Worm (Caenorhabditis elegans): ENCODE results near the gene F35H12.5.
A peak's percentile ranks its signal among the peaks of the same experiment; 100 is the strongest.

F35H12.5 gene

ce11 chrX:871957-872715, 46.1 kb upstream of the F35H12.5 start, which contains the start of gene F56F10.1:
Gene F56F10.1 (plus strand): TSS chrX:872603.
- 0 out of 2 replicates have a peak, but pooled peaks have one; percentile 27 for TF ChIP-seq lin-26 (GFP tag; IDR thresholded peaks at IDR 0.05)
- TF ChIP-seq snpc-3.4 (tag; optimal IDR thresholded peaks at IDR 0.05): no peak
- TF ChIP-seq snpc-4 (GFP tag; optimal IDR thresholded peaks at IDR 0.05): peak; percentile 35
- peak; percentile 20 to 93 (median 72) for TF ChIP-seq snpc-4 (tag; optimal IDR thresholded peaks at IDR 0.05)
- 0 out of 2 replicates have a peak, but pooled peaks have one; percentile 39 for TF ChIP-seq F39B2.1 (GFP tag; IDR thresholded peaks at IDR 0.05)
- TF ChIP-seq lin-40 (tag; optimal IDR thresholded peaks at IDR 0.05): no peak
- no peak for TF ChIP-seq ztf-22 (GFP tag; optimal IDR thresholded peaks at IDR 0.05)
- no peak for TF ChIP-seq F49E8.2 (tag; optimal IDR thresholded peaks at IDR 0.05; ENCODE audit: insufficient read depth)
- no peak for TF ChIP-seq Y79H2A.3 (GFP tag; conservative IDR thresholded peaks at IDR 0.05)
- TF ChIP-seq attf-3 (GFP tag; conservative IDR thresholded peaks at IDR 0.05): no peak
- no peak for TF ChIP-seq mes-4 (tag; optimal IDR thresholded peaks at IDR 0.05)
- peak; percentile 87 for TF ChIP-seq zfh-2 (GFP tag; conservative IDR thresholded peaks at IDR 0.05)
- TF ChIP-seq F52B5.7 (tag; optimal IDR thresholded peaks at IDR 0.05): no peak
- no peak for TF ChIP-seq ama-1 (optimal IDR thresholded peaks at IDR 0.05)
- no peak for TF ChIP-seq ama-1 (GFP tag; optimal IDR thresholded peaks at IDR 0.05)
- TF ChIP-seq hmg-1.2 (GFP tag; IDR thresholded peaks at IDR 0.05): peak; percentile 43
- peak; percentile 32 for TF ChIP-seq nhr-80 (tag; optimal IDR thresholded peaks at IDR 0.05)

- TF ChIP-seq snpc-1.1 (tag; optimal IDR thresholded peaks at IDR 0.05; ENCODE audit: insufficient read depth) (no peak), snpc-3.4 (tag; optimal IDR thresholded peaks at IDR 0.05) (no peak), tbx-9 (tag; optimal IDR thresholded peaks at IDR 0.05; ENCODE audit: borderline replicate concordance) (no peak), lin-26 (GFP tag; IDR thresholded peaks at IDR 0.05) (no peak), hmg-1.2 (GFP tag; IDR thresholded peaks at IDR 0.05) (no peak), mes-4 (tag; optimal IDR thresholded peaks at IDR 0.05) (no peak), F57A8.1 (GFP tag; optimal IDR thresholded peaks at IDR 0.05) (no peak), hrde-1 (tag; optimal IDR thresholded peaks at IDR 0.05; ENCODE audit: borderline replicate concordance) (no peak), Y79H2A.3 (GFP tag; conservative IDR thresholded peaks at IDR 0.05) (no peak), unc-62 (GFP tag; optimal IDR thresholded peaks at IDR 0.05) (no peak), nfya-2 (GFP tag; IDR thresholded peaks at IDR 0.05) (no peak), ceh-40 (GFP tag; IDR thresholded peaks at IDR 0.05) (no peak), rpc-1 (optimal IDR thresholded peaks at IDR 0.05) (no peak), rpc-1 (tag; optimal IDR thresholded peaks at IDR 0.05) (no peak), B0019.2 (GFP tag; conservative IDR thresholded peaks at IDR 0.05) (no peak)
Measured at ce11 chrX:873634-874033, 44.6 kb upstream of the F35H12.5 start.

DNA sequence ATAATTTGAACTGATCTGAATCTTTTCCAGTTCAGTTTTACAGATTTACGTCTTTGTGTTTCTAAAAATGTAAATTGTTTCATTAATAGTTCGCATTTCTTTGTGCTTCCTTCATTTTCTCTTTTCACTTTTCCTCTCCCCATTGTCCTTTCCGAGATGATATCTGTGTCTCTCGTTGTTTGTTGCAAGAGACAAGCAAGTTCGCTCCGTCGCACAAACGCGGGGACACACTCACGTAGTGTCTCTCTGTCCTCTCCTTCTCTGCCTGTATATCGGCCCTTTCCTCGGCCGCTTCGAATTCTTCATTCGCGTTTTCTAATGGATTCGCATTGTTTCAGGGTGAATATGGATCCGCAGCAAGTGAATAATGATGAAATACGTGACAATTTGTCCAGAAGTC, 41.3 kb upstream of the F35H12.5 start, which contains the start of gene ZC13.1:
TSS of gene ZC13.1 (plus strand) at position 305 of the 400 bp plus-strand sequence.
- peak; percentile 50; the same call in 1 of the 2 replicates for TF ChIP-seq hmg-1.2 (GFP tag; IDR thresholded peaks at IDR 0.05)
- peak; percentile 51 for TF ChIP-seq attf-5 (GFP tag; optimal IDR thresholded peaks at IDR 0.05)
- no peak for TF ChIP-seq attf-3 (GFP tag; conservative IDR thresholded peaks at IDR 0.05)
- no peak for TF ChIP-seq egl-18 (GFP tag; IDR thresholded peaks at IDR 0.05)
- no peak for TF ChIP-seq tbx-9 (tag; optimal IDR thresholded peaks at IDR 0.05; ENCODE audit: borderline replicate concordance)
- no peak for TF ChIP-seq Y67H2A.10 (GFP tag; conservative IDR thresholded peaks at IDR 0.05)
- peak; percentile 74 for TF ChIP-seq dox-1 (GFP tag; IDR thresholded peaks at IDR 0.05)
- TF ChIP-seq nhr-27 (tag; optimal IDR thresholded peaks at IDR 0.05): no peak
- TF ChIP-seq pbrm-1 (GFP tag; IDR thresholded peaks at IDR 0.05): 0 out of 2 replicates have a peak, but pooled peaks have one; percentile 11
- TF ChIP-seq F10E7.11 (tag; optimal IDR thresholded peaks at IDR 0.05): no peak
- no peak for TF ChIP-seq B0261.1 (tag; optimal IDR thresholded peaks at IDR 0.05)
- no peak for TF ChIP-seq dpl-1 (GFP tag; optimal IDR thresholded peaks at IDR 0.05)
- no peak for TF ChIP-seq sdz-38 (tag; optimal IDR thresholded peaks at IDR 0.05)
- no peak for TF ChIP-seq akir-1 (GFP tag; optimal IDR thresholded peaks at IDR 0.05)
- peak; percentile 0 for TF ChIP-seq K12H6.12 (tag; optimal IDR thresholded peaks at IDR 0.05)
- peak; percentile 84 for TF ChIP-seq mcd-1 (GFP tag; IDR thresholded peaks at IDR 0.05)
- TF ChIP-seq ztf-25 (GFP tag; IDR thresholded peaks at IDR 0.05): no peak
- no peak for TF ChIP-seq ztf-22 (GFP tag; optimal IDR thresholded peaks at IDR 0.05)
- no peak for TF ChIP-seq madf-10 (tag; optimal IDR thresholded peaks at IDR 0.05)
- TF ChIP-seq ceh-27 (GFP tag; optimal IDR thresholded peaks at IDR 0.05): peak; percentile 46
- peak; percentile 66 for TF ChIP-seq nhr-80 (tag; optimal IDR thresholded peaks at IDR 0.05)
- peak; percentile 12 for TF ChIP-seq ZK185.1 (tag; optimal IDR thresholded peaks at IDR 0.05; ENCODE audit: poor library complexity, severe bottlenecking)
